Worm (Caenorhabditis elegans) whole organism, L3 larva: Measurements from ENCODE around the gene T09A5.14.

Experiments used
- ceh-9 ChIP-seq: sonication (generic microtip); optimal IDR thresholded peaks from 2 replicates; lab custom pipeline; 2018; ENCODE audit warnings: missing biosample characterization, missing genetic modification characterization
- elt-2 ChIP-seq: sonication (generic microtip); optimal IDR thresholded peaks from 2 replicates; lab custom pipeline; 2016; ENCODE audit warnings: missing genetic modification reagents, mild to moderate bottlenecking, missing genetic modification characterization, missing compliant biosample characterization
- elt-3 ChIP-seq, 3 experiments: fragments of 150-350 bp in 1 of 3; sonication (generic microtip) in 2 of 3; optimal IDR thresholded peaks; 2 replicates in 2 of 3; 4 replicates in 1 of 3; lab custom pipeline; 2014 to 2017; ENCODE audit warnings: missing biosample characterization in 3 of 3, missing genetic modification characterization in 3 of 3
- snpc-4 ChIP-seq: fragments of 150-350 bp; optimal IDR thresholded peaks from 2 replicates; lab custom pipeline; 2014; ENCODE audit warnings: missing biosample characterization, missing genetic modification characterization
- tbx-2 ChIP-seq: sonication (generic microtip); optimal IDR thresholded peaks from 2 replicates; lab custom pipeline; 2016; ENCODE audit warnings: mild to moderate bottlenecking, missing genetic modification characterization, missing compliant biosample characterization
- ztf-11 ChIP-seq: fragments of 150-350 bp; optimal IDR thresholded peaks from 2 replicates; lab custom pipeline; 2014; ENCODE audit warnings: missing biosample characterization, missing genetic modification characterization

DNA sequence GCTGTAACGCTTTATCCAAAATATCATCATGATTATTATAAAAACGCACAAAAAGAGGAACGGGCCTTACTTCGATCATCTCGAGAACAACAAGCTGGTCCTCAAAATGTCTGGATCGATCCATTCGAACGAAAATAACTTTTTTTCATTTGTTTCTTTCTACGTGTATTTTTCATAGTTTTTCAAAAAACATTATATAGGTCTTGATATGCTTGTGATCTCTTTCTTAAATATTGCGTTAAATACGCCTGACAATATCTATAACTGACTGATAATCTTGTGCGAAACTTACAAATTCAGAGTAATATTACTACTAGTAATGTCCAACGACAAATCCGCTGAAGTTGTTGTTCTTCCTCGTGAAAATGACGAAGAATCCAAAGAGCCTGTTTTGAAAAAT is 25.9 kb downstream of the T09A5.14 start, which contains the start of gene sds-22:
- TF ChIP-seq snpc-4 (no peak), ceh-9 (no peak), elt-3 (tag; optimal IDR thresholded peaks at IDR 0.05; lab: Kevin White, UChicago) (no peak), tbx-2 (tag; lab: Kevin White, UChicago) (no peak), ztf-11 (no peak), elt-2 (tag; lab: Kevin White, UChicago) (no peak)
